Worm (Caenorhabditis elegans) whole organism, young adult: ENCODE results near the gene lir-2.

Experiments used
- B0035.1 ChIP-seq: sonication (generic microtip); optimal IDR thresholded peaks from 2 replicates; lab custom pipeline; 2016; ENCODE audit warnings: missing genetic modification characterization, mild to moderate bottlenecking, missing compliant biosample characterization, missing genotype, missing genetic modification reagents
- B0336.3 ChIP-seq: fragments of 200-800 bp; sonication (Bioruptor generic); IDR thresholded peaks from 2 replicates; pipeline ENCODE4 v1.3.6; 2022; ENCODE audit warnings: missing genetic modification characterization, missing compliant biosample characterization
- C06A6.2 ChIP-seq: fragments of 200-800 bp; sonication (Bioruptor generic); conservative IDR thresholded peaks from 2 replicates; pipeline ENCODE4 v1.3.6; 2022; ENCODE audit warnings: missing genetic modification characterization, missing compliant biosample characterization
- F33H1.4 ChIP-seq: fragments of 200-800 bp; sonication (Bioruptor generic); IDR thresholded peaks from 2 replicates; pipeline ENCODE4 v1.3.6; 2022; ENCODE audit warnings: missing genetic modification reagents, missing genetic modification characterization, missing compliant biosample characterization
- F39B2.1 ChIP-seq: fragments of 200-800 bp; sonication (Bioruptor generic); IDR thresholded peaks from 2 replicates; pipeline ENCODE4 v1.3.6; 2022; ENCODE audit warnings: missing genetic modification reagents, missing genetic modification characterization, missing compliant biosample characterization
- F49E8.2 ChIP-seq: sonication (generic microtip); optimal IDR thresholded peaks from 3 replicates; lab custom pipeline; 2017; ENCODE audit warnings: missing genetic modification characterization, mild to moderate bottlenecking, missing compliant biosample characterization, antibody characterized with exemption, moderate library complexity; ENCODE audit not compliant: insufficient read depth
- F57C9.4 ChIP-seq: sonication (generic microtip); optimal IDR thresholded peaks from 2 replicates; lab custom pipeline; 2017; ENCODE audit warnings: mild to moderate bottlenecking, missing genetic modification characterization, missing compliant biosample characterization
- K11D2.4 ChIP-seq: fragments of 200-800 bp; sonication (Bioruptor generic); IDR thresholded peaks from 2 replicates; pipeline ENCODE4 v1.3.6; 2022; ENCODE audit warnings: missing genetic modification reagents, missing genetic modification characterization, missing compliant biosample characterization
- T07F8.4 ChIP-seq: sonication (generic microtip); optimal IDR thresholded peaks from 2 replicates; lab custom pipeline; 2016; ENCODE audit warnings: mild to moderate bottlenecking, missing genetic modification characterization, moderate library complexity, missing compliant biosample characterization
- Y95B8A.8 ChIP-seq: fragments of 200-800 bp; sonication (Bioruptor generic); IDR thresholded peaks from 2 replicates; pipeline ENCODE4 v1.3.6; 2022; ENCODE audit warnings: missing genetic modification reagents, missing genetic modification characterization, missing compliant biosample characterization
- ama-1 ChIP-seq, 3 experiments: fragments of 150-350 bp in 1 of 3; sonication (generic microtip) in 2 of 3; optimal IDR thresholded peaks; 2 replicates each; lab custom pipeline; 2014 to 2018; ENCODE audit warnings: missing biosample characterization in 2 of 3, missing genetic modification characterization in 2 of 3, missing genetic modification reagents in 2 of 3
- aptf-2 ChIP-seq: fragments of 200-800 bp; sonication (Bioruptor generic); conservative IDR thresholded peaks from 2 replicates; pipeline ENCODE4 v1.3.6; 2022; ENCODE audit warnings: missing genetic modification reagents, missing genetic modification characterization, missing compliant biosample characterization
- aptf-3 ChIP-seq: fragments of 200-800 bp; sonication (Bioruptor generic); IDR thresholded peaks from 2 replicates; pipeline ENCODE4 v1.3.6; 2022; ENCODE audit warnings: missing genetic modification characterization, missing compliant biosample characterization
- atf-7 ChIP-seq: sonication (generic microtip); optimal IDR thresholded peaks from 2 replicates; lab custom pipeline; 2017; ENCODE audit warnings: mild to moderate bottlenecking, missing genetic modification characterization, missing compliant biosample characterization
- attf-3 ChIP-seq: fragments of 200-800 bp; sonication (Bioruptor generic); conservative IDR thresholded peaks from 2 replicates; pipeline ENCODE4 v1.3.6; 2022; ENCODE audit warnings: missing genetic modification reagents, missing genetic modification characterization, missing compliant biosample characterization
- bed-2 ChIP-seq: fragments of 200-800 bp; sonication (Bioruptor generic); IDR thresholded peaks from 2 replicates; pipeline ENCODE4 v1.3.6; 2022; ENCODE audit warnings: missing genetic modification reagents, missing genetic modification characterization, missing compliant biosample characterization
- ceh-100 ChIP-seq: fragments of 200-800 bp; sonication (Bioruptor generic); IDR thresholded peaks from 2 replicates; pipeline ENCODE4 v1.3.6; 2022; ENCODE audit warnings: missing genetic modification reagents, missing genetic modification characterization, missing compliant biosample characterization
- ceh-40 ChIP-seq: fragments of 200-800 bp; sonication (Bioruptor generic); IDR thresholded peaks from 2 replicates; pipeline ENCODE4 v1.3.6; 2022; ENCODE audit warnings: missing genetic modification characterization, missing compliant biosample characterization
- ceh-79 ChIP-seq: sonication (generic microtip); optimal IDR thresholded peaks from 2 replicates; lab custom pipeline; 2017; ENCODE audit warnings: mild to moderate bottlenecking, missing genetic modification characterization, missing compliant biosample characterization
- ceh-91 ChIP-seq: fragments of 200-800 bp; sonication (Bioruptor generic); IDR thresholded peaks from 2 replicates; pipeline ENCODE4 v1.3.6; 2022; ENCODE audit warnings: missing genetic modification reagents, missing genetic modification characterization, missing compliant biosample characterization
- efl-1 ChIP-seq: fragments of 150-350 bp; optimal IDR thresholded peaks from 2 replicates; lab custom pipeline; 2014; ENCODE audit warnings: missing biosample characterization, missing genetic modification reagents, missing genetic modification characterization
- egrh-3 ChIP-seq: fragments of 200-800 bp; sonication (Bioruptor generic); IDR thresholded peaks from 2 replicates; pipeline ENCODE4 v1.3.6; 2022; ENCODE audit warnings: missing genetic modification reagents, missing genetic modification characterization, missing compliant biosample characterization
- ekl-4 ChIP-seq: fragments of 200-800 bp; sonication (Bioruptor generic); IDR thresholded peaks from 2 replicates; pipeline ENCODE4 v1.3.6; 2022; ENCODE audit warnings: missing genetic modification reagents, missing genetic modification characterization, missing compliant biosample characterization
- gei-17 ChIP-seq: fragments of 200-800 bp; sonication (Bioruptor generic); optimal IDR thresholded peaks from 2 replicates; lab custom pipeline; 2018; ENCODE audit warnings: mild to moderate bottlenecking, missing genetic modification characterization, missing compliant biosample characterization
- hlh-26 ChIP-seq: fragments of 200-800 bp; sonication (Bioruptor generic); conservative IDR thresholded peaks from 2 replicates; pipeline ENCODE4 v1.3.6; 2022; ENCODE audit warnings: missing genetic modification reagents, missing genetic modification characterization, missing compliant biosample characterization
- hrde-1 ChIP-seq: sonication (generic microtip); optimal IDR thresholded peaks from 2 replicates; lab custom pipeline; 2016; ENCODE audit warnings: missing genetic modification characterization, mild to moderate bottlenecking, missing compliant biosample characterization, moderate library complexity, missing genotype, missing genetic modification reagents, borderline replicate concordance
- hsf-1 ChIP-seq: fragments of 200-800 bp; sonication (Bioruptor generic); IDR thresholded peaks from 2 replicates; pipeline ENCODE4 v1.3.6; 2022; ENCODE audit warnings: missing genetic modification reagents, missing genetic modification characterization, missing compliant biosample characterization
- let-526 ChIP-seq: fragments of 200-800 bp; sonication (Bioruptor generic); IDR thresholded peaks from 2 replicates; pipeline ENCODE4 v1.3.6; 2022; ENCODE audit warnings: missing genetic modification reagents, missing genetic modification characterization, missing compliant biosample characterization
- lin-26 ChIP-seq: fragments of 200-800 bp; sonication (Bioruptor generic); IDR thresholded peaks from 2 replicates; pipeline ENCODE4 v1.3.6; 2022; ENCODE audit warnings: missing genetic modification reagents, missing genetic modification characterization, missing compliant biosample characterization
- lin-40 ChIP-seq: sonication (generic microtip); optimal IDR thresholded peaks from 2 replicates; lab custom pipeline; 2016; ENCODE audit warnings: missing genetic modification characterization, mild to moderate bottlenecking, missing compliant biosample characterization, missing genotype, missing genetic modification reagents
- lin-54 ChIP-seq: fragments of 200-800 bp; sonication (Bioruptor generic); optimal IDR thresholded peaks from 2 replicates; lab custom pipeline; 2018; ENCODE audit warnings: mild to moderate bottlenecking, missing genetic modification characterization, missing compliant biosample characterization
- lir-1 ChIP-seq: fragments of 200-800 bp; sonication (Bioruptor generic); conservative IDR thresholded peaks from 2 replicates; pipeline ENCODE4 v1.3.6; 2022; ENCODE audit warnings: missing genetic modification reagents, missing genetic modification characterization, missing compliant biosample characterization
- madf-3 ChIP-seq: fragments of 200-800 bp; sonication (Bioruptor generic); IDR thresholded peaks from 2 replicates; pipeline ENCODE4 v1.3.6; 2022; ENCODE audit warnings: missing genetic modification reagents, missing genetic modification characterization, missing compliant biosample characterization
- madf-6 ChIP-seq: fragments of 200-800 bp; sonication (Bioruptor generic); IDR thresholded peaks from 2 replicates; pipeline ENCODE4 v1.3.6; 2022; ENCODE audit warnings: missing genetic modification reagents, missing genetic modification characterization, missing compliant biosample characterization
- madf-8 ChIP-seq: fragments of 200-800 bp; sonication (Bioruptor generic); conservative IDR thresholded peaks from 2 replicates; pipeline ENCODE4 v1.3.6; 2022; ENCODE audit warnings: missing genetic modification reagents, missing genetic modification characterization, missing compliant biosample characterization
- mes-4 ChIP-seq: sonication (generic microtip); optimal IDR thresholded peaks from 2 replicates; lab custom pipeline; 2016; ENCODE audit warnings: missing genotype, missing genetic modification characterization, missing compliant biosample characterization
- nhr-120 ChIP-seq: fragments of 200-800 bp; sonication (Bioruptor generic); IDR thresholded peaks from 2 replicates; pipeline ENCODE4 v1.3.6; 2022; ENCODE audit warnings: missing genetic modification characterization, missing compliant biosample characterization
- nhr-80 ChIP-seq: sonication (generic microtip); optimal IDR thresholded peaks from 2 replicates; lab custom pipeline; 2016; ENCODE audit warnings: missing genetic modification characterization, missing compliant biosample characterization
- pbrm-1 ChIP-seq: fragments of 200-800 bp; sonication (Bioruptor generic); IDR thresholded peaks from 2 replicates; pipeline ENCODE4 v1.3.6; 2022; ENCODE audit warnings: missing genetic modification reagents, missing genetic modification characterization, missing compliant biosample characterization
- rcor-1 ChIP-seq: fragments of 200-800 bp; sonication (Bioruptor generic); IDR thresholded peaks from 2 replicates; pipeline ENCODE4 v1.3.6; 2022; ENCODE audit warnings: missing genetic modification reagents, missing genetic modification characterization, missing compliant biosample characterization
- repo-1 ChIP-seq: sonication (generic microtip); optimal IDR thresholded peaks from 2 replicates; lab custom pipeline; 2017; ENCODE audit warnings: mild to moderate bottlenecking, missing genetic modification characterization, missing compliant biosample characterization
- sdz-38 ChIP-seq: sonication (generic microtip); optimal IDR thresholded peaks from 2 replicates; lab custom pipeline; 2016; ENCODE audit warnings: missing genotype, missing genetic modification characterization, missing compliant biosample characterization
- snpc-1.1 ChIP-seq: sonication (generic microtip); optimal IDR thresholded peaks from 2 replicates; lab custom pipeline; 2017; ENCODE audit warnings: missing genetic modification characterization, mild to moderate bottlenecking, missing compliant biosample characterization, antibody characterized with exemption, moderate library complexity, missing genotype, missing genetic modification reagents; ENCODE audit not compliant: insufficient read depth
- tbx-9 ChIP-seq: sonication (generic microtip); optimal IDR thresholded peaks from 2 replicates; lab custom pipeline; 2016; ENCODE audit warnings: borderline replicate concordance, missing genetic modification characterization, inconsistent platforms, missing compliant biosample characterization
- tlf-1 ChIP-seq: fragments of 200-800 bp; sonication (Bioruptor generic); optimal IDR thresholded peaks from 2 replicates; lab custom pipeline; 2018; ENCODE audit warnings: mild to moderate bottlenecking, missing genetic modification characterization, missing compliant biosample characterization
- unc-130 ChIP-seq: sonication (generic microtip); optimal IDR thresholded peaks from 2 replicates; lab custom pipeline; 2016; ENCODE audit warnings: missing genetic modification reagents, missing genetic modification characterization, missing compliant biosample characterization
- unc-62 ChIP-seq: fragments of 150-350 bp; optimal IDR thresholded peaks from 2 replicates; lab custom pipeline; 2014; ENCODE audit warnings: missing biosample characterization, missing genetic modification reagents, missing genetic modification characterization
- ztf-22 ChIP-seq: fragments of 200-800 bp; sonication (Bioruptor generic); optimal IDR thresholded peaks from 2 replicates; lab custom pipeline; 2018; ENCODE audit warnings: mild to moderate bottlenecking, missing genetic modification characterization, moderate library complexity, missing compliant biosample characterization
- ztf-6 ChIP-seq: fragments of 200-800 bp; sonication (Bioruptor generic); IDR thresholded peaks from 2 replicates; pipeline ENCODE4 v1.3.6; 2022; ENCODE audit warnings: missing genetic modification reagents, missing genetic modification characterization, missing compliant biosample characterization

The lir-2 gene

DNA sequence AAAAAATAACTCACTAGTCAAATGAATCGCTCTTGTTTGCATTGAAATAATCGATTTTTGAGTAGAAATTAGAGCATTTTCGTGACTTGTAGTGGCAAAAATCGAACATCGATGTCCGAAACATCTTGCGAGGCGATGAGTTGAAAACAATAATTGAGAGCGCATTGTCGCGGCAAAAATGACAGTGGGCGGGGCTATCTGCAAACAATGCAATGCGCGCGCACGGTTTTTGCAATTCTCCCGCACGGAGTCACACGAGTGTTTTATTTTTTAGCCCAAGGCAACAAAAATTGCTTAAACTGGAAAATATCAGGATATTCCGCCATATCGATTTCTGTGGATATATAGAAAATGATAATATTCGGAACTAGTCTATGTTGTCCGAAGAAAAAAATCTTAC lies 41.5 kb downstream of the lir-2 start, which contains the start of gene B0495.9:
Gene B0495.9, minus strand, starts transcription at position 171 of the 400 bp plus-strand sequence.
- peak; percentile 51 for TF ChIP-seq nhr-80 (tag; lab: Kevin White, UChicago)
- TF ChIP-seq let-526, result no peak
- no peak for TF ChIP-seq mes-4 (tag; lab: Kevin White, UChicago)
- no peak for TF ChIP-seq aptf-2 (GFP tag; lab: Robert Waterston, UW)
- peak; percentile 28; the same call in 1 of the 2 replicates for TF ChIP-seq rcor-1
- TF ChIP-seq F39B2.1 (GFP tag; lab: Robert Waterston, UW), result no peak
- TF ChIP-seq ceh-100, result peak; percentile 42
- TF ChIP-seq madf-3 (GFP tag; lab: Robert Waterston, UW), result no peak
- no peak for TF ChIP-seq hsf-1 (GFP tag; lab: Robert Waterston, UW)
- no peak for TF ChIP-seq atf-7 (tag; lab: Kevin White, UChicago)
- TF ChIP-seq tlf-1 (GFP tag; lab: Kevin White, UChicago), result no peak
- TF ChIP-seq unc-130 (GFP tag; lab: Kevin White, UChicago), result no peak
- no peak for TF ChIP-seq T07F8.4 (tag; lab: Kevin White, UChicago)
- peak; percentile 51; the same call in 1 of the 2 replicates for TF ChIP-seq pbrm-1 (GFP tag; lab: Robert Waterston, UW)
- TF ChIP-seq aptf-3 (GFP tag; lab: Robert Waterston, UW), result no peak
- TF ChIP-seq lir-1 (GFP tag; lab: Robert Waterston, UW), result no peak
- TF ChIP-seq F49E8.2 (tag; lab: Kevin White, UChicago), result peak; percentile 32
- TF ChIP-seq hrde-1 (tag; lab: Kevin White, UChicago), result no peak
- no peak for TF ChIP-seq sdz-38 (tag; lab: Kevin White, UChicago)
- no peak for TF ChIP-seq ama-1 (optimal IDR thresholded peaks at IDR 0.05; lab: Kevin White, UChicago)
- TF ChIP-seq ama-1 (GFP tag; optimal IDR thresholded peaks at IDR 0.05; lab: Kevin White, UChicago), result peak in 1 of 2 experiments; percentile 45
- TF ChIP-seq ceh-91 (GFP tag; lab: Robert Waterston, UW), result no peak
- peak; percentile 4 for TF ChIP-seq snpc-1.1 (tag; lab: Kevin White, UChicago)
- TF ChIP-seq madf-8 (GFP tag; lab: Robert Waterston, UW), result no peak
- TF ChIP-seq ceh-79 (tag; lab: Kevin White, UChicago), result no peak
- no peak for TF ChIP-seq bed-2
- no peak for TF ChIP-seq C06A6.2 (GFP tag; lab: Robert Waterston, UW)
- peak; percentile 43 for TF ChIP-seq lin-54 (GFP tag; lab: Kevin White, UChicago)
- no peak; the same call in 1 of the 2 replicates for TF ChIP-seq B0336.3 (GFP tag; lab: Robert Waterston, UW)
- no peak for TF ChIP-seq repo-1 (tag; lab: Kevin White, UChicago)
- 0 out of 2 replicates have a peak, but pooled peaks have one; percentile 38 for TF ChIP-seq attf-3
- no peak for TF ChIP-seq ceh-40 (GFP tag; lab: Robert Waterston, UW)
- TF ChIP-seq tbx-9 (tag; lab: Kevin White, UChicago), result no peak
- TF ChIP-seq ekl-4 (GFP tag; lab: Robert Waterston, UW), result no peak
- TF ChIP-seq hlh-26 (GFP tag; lab: Robert Waterston, UW), result no peak
- no peak for TF ChIP-seq F57C9.4
- TF ChIP-seq ztf-22, result no peak
- no peak for TF ChIP-seq gei-17
- TF ChIP-seq egrh-3 (GFP tag; lab: Robert Waterston, UW), result no peak
- TF ChIP-seq unc-62 (GFP tag; lab: Kevin White, UChicago), result no peak
- TF ChIP-seq nhr-120 (GFP tag; lab: Robert Waterston, UW), result no peak
- TF ChIP-seq lin-40 (tag; lab: Kevin White, UChicago), result no peak
- peak; percentile 66 for TF ChIP-seq madf-6 (GFP tag; lab: Robert Waterston, UW)
- no peak for TF ChIP-seq lin-26 (GFP tag; lab: Robert Waterston, UW)
- TF ChIP-seq Y95B8A.8 (GFP tag; lab: Robert Waterston, UW), result no peak
- TF ChIP-seq K11D2.4 (GFP tag; lab: Robert Waterston, UW), result no peak
- no peak for TF ChIP-seq efl-1 (GFP tag; lab: Kevin White, UChicago)
- no peak for TF ChIP-seq ztf-6
- TF ChIP-seq B0035.1 (tag; lab: Kevin White, UChicago), result no peak
- TF ChIP-seq F33H1.4 (GFP tag; lab: Robert Waterston, UW), result no peak
